Worm (Caenorhabditis elegans) whole organism, late embryonic: Measurements from ENCODE around the gene tars-1.

Source experiments
- npax-4 ChIP-seq: sonication (generic microtip); optimal IDR thresholded peaks from 2 replicates; lab custom pipeline; 2016; ENCODE audit warnings: missing genetic modification characterization, missing compliant biosample characterization
- pha-4 ChIP-seq: fragments of 150-350 bp; optimal IDR thresholded peaks from 2 replicates; lab custom pipeline; 2018; ENCODE audit warnings: missing biosample characterization, missing genetic modification reagents, missing genetic modification characterization
- syd-9 ChIP-seq: sonication (generic microtip); optimal IDR thresholded peaks from 2 replicates; lab custom pipeline; 2016; ENCODE audit warnings: mild to moderate bottlenecking, missing genetic modification characterization, moderate library complexity, missing compliant biosample characterization

DNA sequence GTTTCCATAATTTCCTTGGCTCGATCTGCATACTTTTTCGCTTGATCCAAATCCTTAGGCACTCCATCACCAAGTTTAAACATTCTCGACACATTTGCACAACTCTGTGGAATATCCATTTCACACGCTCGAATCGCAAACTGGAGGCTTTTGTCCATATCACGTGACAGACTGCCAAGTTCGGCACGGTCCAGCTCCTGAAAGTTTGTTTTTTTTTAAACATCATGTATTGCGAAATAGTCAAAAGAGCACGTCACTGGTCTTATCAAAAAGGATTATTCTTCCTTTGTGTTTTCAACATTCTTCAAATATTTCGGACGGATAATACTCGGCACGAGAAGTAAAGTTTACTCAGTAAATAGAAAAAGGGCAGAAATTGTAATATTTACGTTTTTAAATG, 46.2 kb downstream of the tars-1 start:
- TF ChIP-seq syd-9 (no peak), npax-4 (tag; lab: Kevin White, UChicago) (no peak), pha-4 (tag; lab: Kevin White, UChicago) (no peak)
